Worm (Caenorhabditis elegans) whole organism, L2 larva: Measurements from ENCODE around the gene ZK742.6.

ENCODE experiments used
- C34F6.9 ChIP-seq: fragments of 150-350 bp; optimal IDR thresholded peaks from 2 replicates; lab custom pipeline; 2014; ENCODE audit warnings: missing biosample characterization, missing genetic modification characterization
- F13H6.1 ChIP-seq: sonication (generic microtip); optimal IDR thresholded peaks from 2 replicates; lab custom pipeline; 2016; ENCODE audit warnings: missing genetic modification characterization, missing compliant biosample characterization
- Y55F3AM.14 ChIP-seq: fragments of 200-800 bp; sonication (Bioruptor generic); optimal IDR thresholded peaks from 2 replicates; lab custom pipeline; 2018; ENCODE audit warnings: mild to moderate bottlenecking, missing genetic modification characterization, missing compliant biosample characterization
- ZK546.5 ChIP-seq: sonication (generic microtip); optimal IDR thresholded peaks from 2 replicates; lab custom pipeline; 2017; ENCODE audit warnings: missing biosample characterization, missing genetic modification characterization
- alr-1 ChIP-seq: fragments of 150-350 bp; optimal IDR thresholded peaks from 2 replicates; lab custom pipeline; 2014; ENCODE audit warnings: missing biosample characterization, missing genetic modification characterization
- ama-1 ChIP-seq: fragments of 150-350 bp; optimal IDR thresholded peaks from 2 replicates; lab custom pipeline; 2018; ENCODE audit warnings: inconsistent platforms
- blmp-1 ChIP-seq: sonication (generic microtip); optimal IDR thresholded peaks from 2 replicates; lab custom pipeline; 2017; ENCODE audit warnings: missing genetic modification characterization, mild to moderate bottlenecking, missing compliant biosample characterization, antibody characterized with exemption, moderate library complexity; ENCODE audit not compliant: insufficient read depth
- crh-2 ChIP-seq: sonication (generic microtip); optimal IDR thresholded peaks from 2 replicates; lab custom pipeline; 2017; ENCODE audit warnings: missing biosample characterization, missing genetic modification characterization
- dmd-4 ChIP-seq: sonication (generic microtip); optimal IDR thresholded peaks from 2 replicates; lab custom pipeline; 2017; ENCODE audit warnings: missing biosample characterization, missing genetic modification characterization
- egl-27 ChIP-seq: sonication (generic microtip); optimal IDR thresholded peaks from 3 replicates; lab custom pipeline; 2017; ENCODE audit warnings: missing biosample characterization, missing genetic modification reagents, missing genetic modification characterization
- fos-1 ChIP-seq: fragments of 150-350 bp; optimal IDR thresholded peaks from 2 replicates; lab custom pipeline; 2014; ENCODE audit warnings: missing biosample characterization, missing genetic modification characterization
- gmeb-1 ChIP-seq: fragments of 150-350 bp; optimal IDR thresholded peaks from 2 replicates; lab custom pipeline; 2014; ENCODE audit warnings: missing biosample characterization, missing genetic modification characterization
- lin-11 ChIP-seq: fragments of 150-350 bp; sonication (generic microtip); optimal IDR thresholded peaks from 2 replicates; lab custom pipeline; 2014; ENCODE audit warnings: missing biosample characterization, missing genetic modification characterization, inconsistent platforms, mixed read lengths
- lin-13 ChIP-seq: fragments of 150-350 bp; optimal IDR thresholded peaks from 2 replicates; lab custom pipeline; 2014; ENCODE audit warnings: missing biosample characterization, missing genetic modification reagents, missing genetic modification characterization
- lsy-2 ChIP-seq, 2 experiments: fragments of 150-350 bp in 1 of 2; sonication (generic microtip) in 1 of 2; optimal IDR thresholded peaks; 2 replicates each; lab custom pipeline; 2014 to 2017; ENCODE audit warnings: missing biosample characterization in 2 of 2, missing genetic modification characterization in 2 of 2
- mab-5 ChIP-seq: fragments of 150-350 bp; optimal IDR thresholded peaks from 2 replicates; lab custom pipeline; 2014; ENCODE audit warnings: missing biosample characterization, missing genetic modification characterization
- mbf-1 ChIP-seq: sonication (generic microtip); optimal IDR thresholded peaks from 2 replicates; lab custom pipeline; 2017; ENCODE audit warnings: missing biosample characterization, missing genetic modification characterization
- mdl-1 ChIP-seq, 2 experiments: fragments of 150-350 bp in 1 of 2; sonication (generic microtip) in 1 of 2; optimal IDR thresholded peaks; 2 replicates each; lab custom pipeline; 2017; ENCODE audit warnings: missing biosample characterization in 2 of 2, missing genetic modification characterization in 2 of 2
- nhr-10 ChIP-seq: sonication (generic microtip); optimal IDR thresholded peaks from 2 replicates; lab custom pipeline; 2017; ENCODE audit warnings: missing biosample characterization, missing genetic modification characterization
- nhr-11 ChIP-seq: fragments of 150-350 bp; optimal IDR thresholded peaks from 2 replicates; lab custom pipeline; 2014; ENCODE audit warnings: missing biosample characterization, missing genetic modification characterization
- nhr-12 ChIP-seq: fragments of 150-350 bp; optimal IDR thresholded peaks from 2 replicates; lab custom pipeline; 2014; ENCODE audit warnings: missing biosample characterization, missing genetic modification characterization
- nhr-129 ChIP-seq: fragments of 150-350 bp; optimal IDR thresholded peaks from 2 replicates; lab custom pipeline; 2014; ENCODE audit warnings: missing biosample characterization, missing genetic modification characterization
- nhr-21 ChIP-seq: fragments of 150-350 bp; optimal IDR thresholded peaks from 2 replicates; lab custom pipeline; 2014; ENCODE audit warnings: missing biosample characterization, missing genetic modification characterization
- nhr-237 ChIP-seq: fragments of 150-350 bp; optimal IDR thresholded peaks from 2 replicates; lab custom pipeline; 2014; ENCODE audit warnings: missing biosample characterization, missing genetic modification characterization
- nhr-25 ChIP-seq: fragments of 150-350 bp; sonication (generic microtip); optimal IDR thresholded peaks from 3 replicates; lab custom pipeline; 2014; ENCODE audit warnings: missing biosample characterization, missing genetic modification characterization
- nhr-6 ChIP-seq: fragments of 150-350 bp; optimal IDR thresholded peaks from 2 replicates; lab custom pipeline; 2014; ENCODE audit warnings: missing biosample characterization, missing genetic modification characterization
- nhr-77 ChIP-seq: fragments of 150-350 bp; optimal IDR thresholded peaks from 2 replicates; lab custom pipeline; 2014; ENCODE audit warnings: missing biosample characterization, missing genetic modification characterization
- peb-1 ChIP-seq: fragments of 150-350 bp; optimal IDR thresholded peaks from 2 replicates; lab custom pipeline; 2014; ENCODE audit warnings: missing biosample characterization, missing genetic modification characterization
- sem-4 ChIP-seq: fragments of 150-350 bp; optimal IDR thresholded peaks from 2 replicates; lab custom pipeline; 2014; ENCODE audit warnings: missing biosample characterization, missing genetic modification reagents, missing genetic modification characterization
- skn-1 ChIP-seq: sonication (generic microtip); optimal IDR thresholded peaks from 2 replicates; lab custom pipeline; 2017; ENCODE audit warnings: missing biosample characterization, missing genetic modification characterization
- sma-3 ChIP-seq: sonication (generic microtip); optimal IDR thresholded peaks from 2 replicates; lab custom pipeline; 2016; ENCODE audit warnings: missing genetic modification reagents, missing genetic modification characterization, missing compliant biosample characterization
- sma-9 ChIP-seq, 2 experiments: fragments of 150-350 bp in 1 of 2; sonication (generic microtip) in 1 of 2; optimal IDR thresholded peaks; 2 replicates each; lab custom pipeline; 2014 to 2016; ENCODE audit warnings: missing genetic modification characterization in 2 of 2, mild to moderate bottlenecking in 1 of 2, missing biosample characterization in 1 of 2, missing compliant biosample characterization in 1 of 2, missing genetic modification reagents in 1 of 2, moderate library complexity in 1 of 2
- snpc-4 ChIP-seq: fragments of 150-350 bp; optimal IDR thresholded peaks from 2 replicates; lab custom pipeline; 2014; ENCODE audit warnings: missing biosample characterization, missing genetic modification characterization
- unc-39 ChIP-seq: fragments of 150-350 bp; optimal IDR thresholded peaks from 2 replicates; lab custom pipeline; 2014; ENCODE audit warnings: missing biosample characterization, missing genetic modification characterization
- unc-55 ChIP-seq: fragments of 150-350 bp; sonication (generic microtip); optimal IDR thresholded peaks from 3 replicates; lab custom pipeline; 2014; ENCODE audit warnings: missing biosample characterization, missing genetic modification reagents, missing genetic modification characterization
- unc-62 ChIP-seq: fragments of 150-350 bp; optimal IDR thresholded peaks from 2 replicates; lab custom pipeline; 2014; ENCODE audit warnings: missing biosample characterization, missing genetic modification reagents, missing genetic modification characterization
- ztf-1 ChIP-seq: fragments of 200-800 bp; sonication (Bioruptor generic); conservative IDR thresholded peaks from 2 replicates; pipeline ENCODE4 v1.3.6; 2022; ENCODE audit warnings: missing genetic modification characterization, missing compliant biosample characterization
- ztf-11 ChIP-seq: sonication (generic microtip); optimal IDR thresholded peaks from 2 replicates; lab custom pipeline; 2017; ENCODE audit warnings: missing biosample characterization, missing genetic modification characterization
- ztf-4 ChIP-seq: fragments of 150-350 bp; optimal IDR thresholded peaks from 2 replicates; lab custom pipeline; 2014; ENCODE audit warnings: missing biosample characterization, missing genetic modification characterization

The ZK742.6 gene

ce11 chrV:7854603-7855002 is 39.9 kb upstream of the ZK742.6 start, which contains the start of the genes C37C3.9 and C37C3.18:
Gene C37C3.9 (minus strand): TSS chrV:7854700.
Gene C37C3.18 (plus strand): TSS chrV:7854993.
- peak; percentile 90 for TF ChIP-seq sma-9 (GFP tag; optimal IDR thresholded peaks at IDR 0.05; lab: Kevin White, UChicago)
- TF ChIP-seq sma-9 (tag; optimal IDR thresholded peaks at IDR 0.05; lab: Kevin White, UChicago), result no peak
- no peak for TF ChIP-seq unc-62 (GFP tag; lab: Kevin White, UChicago)
- peak; percentile 80 for TF ChIP-seq skn-1
- TF ChIP-seq nhr-10 (tag; lab: Kevin White, UChicago), result no peak
- peak; percentile 31 for TF ChIP-seq ztf-4 (tag; lab: Kevin White, UChicago)
- peak; percentile 63 for TF ChIP-seq sma-3 (GFP tag; lab: Kevin White, UChicago)
- TF ChIP-seq nhr-21 (tag; lab: Kevin White, UChicago), result peak; percentile 79
- TF ChIP-seq C34F6.9 (tag; lab: Kevin White, UChicago), result peak; percentile 86
- TF ChIP-seq gmeb-1 (tag; lab: Kevin White, UChicago), result peak; percentile 74
- TF ChIP-seq ZK546.5 (tag; lab: Kevin White, UChicago), result no peak
- no peak for TF ChIP-seq nhr-237
- peak; percentile 81 for TF ChIP-seq unc-55
- TF ChIP-seq nhr-6 (tag; lab: Kevin White, UChicago), result peak; percentile 56
- TF ChIP-seq mdl-1 (tag; optimal IDR thresholded peaks at IDR 0.05; lab: Kevin White, UChicago), result peak in 1 of 2 experiments; percentile 58
- TF ChIP-seq egl-27 (tag; lab: Kevin White, UChicago), result peak; percentile 71
- peak; percentile 92 for TF ChIP-seq nhr-129 (tag; lab: Kevin White, UChicago)
- TF ChIP-seq mab-5 (tag; lab: Kevin White, UChicago), result no peak
- peak; percentile 45 for TF ChIP-seq sem-4 (tag; lab: Kevin White, UChicago)
- TF ChIP-seq nhr-77, result no peak
- peak; percentile 95 for TF ChIP-seq lin-11
- peak; percentile 0 to 83 for TF ChIP-seq lsy-2 (tag; optimal IDR thresholded peaks at IDR 0.05; lab: Kevin White, UChicago)
- TF ChIP-seq dmd-4, result no peak
- peak; percentile 79 for TF ChIP-seq F13H6.1 (tag; lab: Kevin White, UChicago)
- peak; percentile 66 for TF ChIP-seq lin-13 (GFP tag; lab: Kevin White, UChicago)
- peak; percentile 29 for TF ChIP-seq ama-1 (lab: Kevin White, UChicago)
- TF ChIP-seq ztf-1 (GFP tag; lab: Robert Waterston, UW), result no peak
- peak; percentile 99 for TF ChIP-seq crh-2 (tag; lab: Kevin White, UChicago)
- TF ChIP-seq nhr-25 (tag; lab: Kevin White, UChicago), result peak; percentile 59
- peak; percentile 65 for TF ChIP-seq blmp-1
- peak; percentile 85 for TF ChIP-seq fos-1 (tag; lab: Kevin White, UChicago)
- peak; percentile 88 for TF ChIP-seq snpc-4 (tag; lab: Kevin White, UChicago)
- no peak for TF ChIP-seq unc-39 (tag; lab: Kevin White, UChicago)
- TF ChIP-seq ztf-11 (tag; lab: Kevin White, UChicago), result no peak
- TF ChIP-seq mbf-1 (tag; lab: Kevin White, UChicago), result no peak
- TF ChIP-seq, all 48 proteins: peak for 23

- TF ChIP-seq unc-55 (peak; percentile 8), skn-1 (no peak), C34F6.9 (tag; lab: Kevin White, UChicago) (peak; percentile 7)
Measured at ce11 chrV:7853900-7854299, 39.2 kb upstream of the ZK742.6 start.

- TF ChIP-seq nhr-129 (tag; lab: Kevin White, UChicago) (no peak), peb-1 (tag; lab: Kevin White, UChicago) (no peak), nhr-12 (tag; lab: Kevin White, UChicago) (no peak), Y55F3AM.14 (GFP tag; lab: Kevin White, UChicago) (no peak), mbf-1 (tag; lab: Kevin White, UChicago) (no peak), mab-5 (tag; lab: Kevin White, UChicago) (no peak), nhr-11 (tag; lab: Kevin White, UChicago) (no peak), sem-4 (tag; lab: Kevin White, UChicago) (no peak), alr-1 (tag; lab: Kevin White, UChicago) (no peak), nhr-21 (tag; lab: Kevin White, UChicago) (no peak)
Measured at ce11 chrV:7852078-7852477, 37.3 kb upstream of the ZK742.6 start.
